Fruit fly (Drosophila melanogaster): ENCODE data around the gene Vm26Aa.

Gene Vm26Aa

DNA sequence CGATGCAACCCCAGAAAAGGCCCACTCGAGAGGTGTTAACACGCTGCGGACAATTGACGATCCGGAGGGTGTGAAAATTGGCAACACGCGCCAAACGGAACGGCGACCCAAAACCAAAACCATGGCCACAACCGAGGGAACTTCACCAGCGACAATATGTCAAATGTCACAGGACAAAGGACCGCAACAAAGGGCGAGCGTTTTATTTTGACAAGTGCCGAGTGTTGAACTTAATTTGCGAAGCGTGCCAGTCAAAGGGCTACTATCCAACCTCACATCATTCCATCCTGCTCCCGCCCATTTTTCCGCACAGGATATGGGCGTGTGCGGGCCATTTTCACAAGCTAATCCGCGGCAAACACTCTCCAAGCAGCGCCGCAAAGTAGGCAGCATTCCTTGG is 32.8 kb downstream of the Vm26Aa start:
- TF ChIP-seq CG33017 (tag; optimal IDR thresholded peaks at IDR 0.05) (no peak), kay (GFP tag; ENCODE audit: borderline replicate concordance) (no peak), Hr96 (GFP tag; optimal IDR thresholded peaks at IDR 0.05) (no peak), CG7045 (GFP tag; optimal IDR thresholded peaks at IDR 0.05) (no peak), cic (GFP tag; optimal IDR thresholded peaks at IDR 0.05) (no peak), ovo (GFP tag; optimal IDR thresholded peaks at IDR 0.05) (no peak), cnc (optimal IDR thresholded peaks at IDR 0.05) (no peak), pad (GFP tag; optimal IDR thresholded peaks at IDR 0.05) (no peak), CG12768 (GFP tag; optimal IDR thresholded peaks at IDR 0.05) (no peak), Crg-1 (GFP tag; optimal IDR thresholded peaks at IDR 0.05) (no peak), bab1 (GFP tag; optimal IDR thresholded peaks at IDR 0.05) (no peak), CG14711 (tag; optimal IDR thresholded peaks at IDR 0.05) (no peak), toe (GFP tag; optimal IDR thresholded peaks at IDR 0.05) (no peak), CG7101 (tag; optimal IDR thresholded peaks at IDR 0.05) (no peak), CG11617 (GFP tag; optimal IDR thresholded peaks at IDR 0.05) (no peak), Mnt (GFP tag; optimal IDR thresholded peaks at IDR 0.05) (no peak), CG1620 (GFP tag; optimal IDR thresholded peaks at IDR 0.05) (no peak), Clk (GFP tag; optimal IDR thresholded peaks at IDR 0.05) (no peak), CG5204 (GFP tag; optimal IDR thresholded peaks at IDR 0.05) (no peak), tj (GFP tag; optimal IDR thresholded peaks at IDR 0.05) (no peak)

DNA sequence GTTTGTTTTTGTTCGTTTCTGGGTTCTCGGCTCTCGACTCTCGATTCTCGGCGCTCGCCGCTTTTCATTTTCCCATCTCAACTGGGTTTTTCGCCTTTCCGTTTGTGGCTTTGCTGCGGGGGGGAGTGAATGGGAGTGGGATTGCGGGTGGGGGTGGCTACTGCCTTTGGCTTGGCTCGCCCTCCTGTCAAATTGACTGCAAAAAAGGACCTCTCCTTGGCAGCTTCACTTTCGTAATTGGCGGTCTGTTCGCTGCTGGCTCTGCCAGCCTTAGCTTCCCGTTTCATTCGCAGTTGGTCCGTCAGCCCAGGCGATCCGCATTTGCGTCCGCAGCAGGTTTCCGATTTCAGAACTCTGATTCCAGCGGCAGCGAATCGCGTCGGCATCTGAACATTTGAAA is 34.5 kb downstream of the Vm26Aa start, which contains the start of gene dsf:
dsf (plus strand) TSS at position 301 of the 400 bp plus-strand sequence.
- TF ChIP-seq CG12768 (GFP tag; optimal IDR thresholded peaks at IDR 0.05), result no peak
- TF ChIP-seq kay (GFP tag; ENCODE audit: borderline replicate concordance), result no peak
- TF ChIP-seq Clk (GFP tag; optimal IDR thresholded peaks at IDR 0.05), result no peak
- TF ChIP-seq toe (GFP tag; optimal IDR thresholded peaks at IDR 0.05), result no peak

- no peak for TF ChIP-seq ovo (GFP tag; optimal IDR thresholded peaks at IDR 0.05)
- TF ChIP-seq pad (GFP tag; optimal IDR thresholded peaks at IDR 0.05), result no peak
- TF ChIP-seq Hr96 (GFP tag; optimal IDR thresholded peaks at IDR 0.05), result no peak
- no peak for TF ChIP-seq cnc (optimal IDR thresholded peaks at IDR 0.05)
Measured at dm6 chr2L:5925164-5925563, 35.0 kb downstream of the Vm26Aa start.

DNA sequence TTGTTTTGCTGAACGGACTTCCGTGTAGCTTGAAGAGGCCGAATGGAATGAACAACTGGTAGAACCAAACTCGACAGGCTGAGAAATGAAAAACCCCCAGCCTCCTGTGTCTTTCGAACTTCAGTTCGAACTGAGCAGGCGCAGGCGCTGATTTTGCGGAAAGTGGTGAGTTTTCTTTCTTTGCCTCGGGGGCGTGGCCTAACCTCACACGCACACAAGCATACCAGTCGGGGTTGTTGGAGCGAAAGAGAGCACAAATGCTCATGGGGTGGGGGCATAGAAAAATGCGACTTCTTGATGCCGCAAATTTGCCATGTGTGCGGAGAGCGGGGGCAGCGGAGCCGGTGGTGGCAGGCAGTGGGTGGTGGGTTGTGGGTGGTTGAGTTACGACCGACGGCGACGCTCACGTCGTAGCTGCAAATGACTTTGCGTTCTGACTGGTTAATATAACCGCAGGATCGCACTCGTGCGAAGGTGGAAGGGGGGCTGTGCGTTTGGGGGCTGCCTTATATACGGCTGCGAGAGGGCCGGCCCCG is 36.5 kb downstream of the Vm26Aa start, which contains the start of gene CG9016:
CG9016 (minus strand) TSS at position 51 of the 536 bp plus-strand sequence.
- TF ChIP-seq pad (GFP tag; optimal IDR thresholded peaks at IDR 0.05) (no peak), CG33017 (tag; optimal IDR thresholded peaks at IDR 0.05) (no peak), cic (GFP tag; optimal IDR thresholded peaks at IDR 0.05) (no peak), CG12768 (GFP tag; optimal IDR thresholded peaks at IDR 0.05) (no peak), CG7045 (GFP tag; optimal IDR thresholded peaks at IDR 0.05) (no peak), ovo (GFP tag; optimal IDR thresholded peaks at IDR 0.05) (no peak), Hr96 (GFP tag; optimal IDR thresholded peaks at IDR 0.05) (no peak), cnc (optimal IDR thresholded peaks at IDR 0.05) (no peak), CG7101 (tag; optimal IDR thresholded peaks at IDR 0.05) (no peak), Clk (GFP tag; optimal IDR thresholded peaks at IDR 0.05) (no peak), CG5204 (GFP tag; optimal IDR thresholded peaks at IDR 0.05) (no peak), kay (GFP tag; ENCODE audit: borderline replicate concordance) (no peak), toe (GFP tag; optimal IDR thresholded peaks at IDR 0.05) (no peak), Mnt (GFP tag; optimal IDR thresholded peaks at IDR 0.05) (no peak), CG1620 (GFP tag; optimal IDR thresholded peaks at IDR 0.05) (no peak), bab1 (GFP tag; optimal IDR thresholded peaks at IDR 0.05) (no peak)

- TF ChIP-seq CG7101 (tag; optimal IDR thresholded peaks at IDR 0.05), result no peak
- TF ChIP-seq cnc (optimal IDR thresholded peaks at IDR 0.05), result no peak
Measured at dm6 chr2L:5910189-5910588, 50.0 kb downstream of the Vm26Aa start, which contains the start of gene CG14000. Gene CG14000, minus strand, starts transcription at chr2L:5910289.

Measured in whole organism, adult.